Fruit fly (Drosophila melanogaster): Measurements from ENCODE around the gene CG43783.

DNA sequence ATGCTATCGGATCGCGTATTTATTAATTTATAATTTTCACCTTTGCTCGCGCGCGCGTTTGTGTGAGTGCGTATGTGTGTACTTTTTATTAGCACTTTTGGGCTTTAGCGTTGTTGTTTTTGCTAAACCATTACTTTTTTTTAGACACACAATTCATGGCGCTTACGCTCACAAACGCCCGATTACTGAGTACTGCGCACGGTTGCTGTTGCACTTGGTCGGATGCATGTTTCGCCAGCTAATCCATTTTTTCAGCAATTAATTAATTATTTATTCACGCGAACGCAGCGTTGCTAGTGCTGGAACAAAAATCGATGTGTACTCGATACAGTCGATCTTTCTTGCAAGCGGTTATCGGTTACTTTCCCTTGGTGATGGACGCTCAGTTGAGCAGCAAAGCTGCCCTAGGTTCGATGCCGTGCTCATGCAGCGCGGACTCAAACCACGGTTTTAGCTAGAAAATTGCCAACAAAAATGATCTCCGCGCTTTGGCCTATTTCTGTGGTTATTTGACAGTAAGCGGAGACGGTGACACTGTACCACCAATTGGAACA is 43.7 kb upstream of the CG43783 start, which contains the start of the genes smg and CG5087:
- TF ChIP-seq pnt (GFP tag; optimal IDR thresholded peaks at IDR 0.05) (no peak), CG7372 (GFP tag; IDR thresholded peaks at IDR 0.05) (no peak)

Measured in whole organism, embryonic.